Worm (Caenorhabditis elegans) whole organism, mixed stage, embryonic: ENCODE data around the gene T13C2.3.

Source experiments
- sem-2 ChIP-seq: fragments of 200-800 bp; sonication (Bioruptor generic); optimal IDR thresholded peaks from 2 replicates; lab custom pipeline; 2018; ENCODE audit warnings: mild to moderate bottlenecking, missing genetic modification characterization, missing compliant biosample characterization
- unc-62 ChIP-seq: fragments of 150-350 bp; optimal IDR thresholded peaks from 2 replicates; lab custom pipeline; 2014; ENCODE audit warnings: missing biosample characterization, missing genetic modification reagents, missing genetic modification characterization

DNA sequence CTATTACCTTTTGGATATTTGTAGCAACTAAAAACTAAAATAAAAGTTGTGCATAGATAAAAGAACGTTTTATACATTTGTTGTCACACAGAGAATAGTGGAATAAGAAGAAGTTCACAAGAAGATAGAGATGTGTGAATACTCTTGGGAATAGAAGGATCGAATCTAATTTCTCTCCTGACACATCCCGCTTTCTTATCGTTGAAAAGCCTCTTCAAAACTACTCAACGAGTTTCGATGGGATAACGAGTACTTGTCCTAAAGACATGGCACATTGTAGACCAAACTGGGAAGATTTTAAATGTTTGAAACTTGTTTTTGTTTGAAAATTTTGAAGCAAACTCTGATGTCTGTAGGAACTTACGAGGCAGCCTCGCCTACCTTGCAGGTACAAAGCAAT, 16.6 kb upstream of the T13C2.3 start:
- TF ChIP-seq sem-2 (GFP tag; lab: Kevin White, UChicago): no peak
- TF ChIP-seq unc-62 (GFP tag; lab: Kevin White, UChicago): no peak
